Fruit fly (Drosophila melanogaster) whole organism, embryonic: Measurements from ENCODE around the gene Mdh2.
A peak's percentile ranks its signal among the peaks of the same experiment; 100 is the strongest.

ENCODE experiments used
- Awh ChIP-seq: fragments of 200-800 bp; sonication (Bioruptor generic); IDR thresholded peaks from 2 replicates; pipeline ENCODE4, ENCODE4 v1.3.6; 2022; ENCODE audit warnings: missing biosample characterization, missing genetic modification characterization
- CG10366 ChIP-seq: fragments of 200-800 bp; sonication (Bioruptor generic); IDR thresholded peaks from 2 replicates; pipeline ENCODE4 v1.3.6; 2022; ENCODE audit warnings: missing biosample characterization, missing genetic modification characterization
- CG10431 ChIP-seq: fragments of 200-800 bp; sonication (Bioruptor generic); optimal IDR thresholded peaks from 3 replicates; lab custom pipeline; 2018; ENCODE audit warnings: missing biosample characterization, mild to moderate bottlenecking, missing genetic modification characterization
- CG12155 ChIP-seq: fragments of 200-800 bp; sonication (Bioruptor generic); optimal IDR thresholded peaks from 3 replicates; lab custom pipeline; 2016; ENCODE audit warnings: missing biosample characterization, missing genetic modification characterization
- CG14050 ChIP-seq: fragments of 200-800 bp; sonication (Bioruptor generic); IDR thresholded peaks from 3 replicates; pipeline ENCODE4 v1.3.6; 2022; ENCODE audit warnings: missing biosample characterization, missing genetic modification characterization
- CG1529 ChIP-seq: fragments of 200-800 bp; sonication (Bioruptor generic); optimal IDR thresholded peaks from 3 replicates; lab custom pipeline; 2018; ENCODE audit warnings: missing biosample characterization, missing genetic modification characterization
- CG16815 ChIP-seq: fragments of 200-800 bp; sonication (Bioruptor generic); optimal IDR thresholded peaks from 3 replicates; lab custom pipeline; 2017; ENCODE audit warnings: missing biosample characterization, mild to moderate bottlenecking, missing genetic modification characterization
- CG18011 ChIP-seq: fragments of 200-800 bp; sonication (Bioruptor generic); optimal IDR thresholded peaks from 2 replicates; lab custom pipeline; 2017; ENCODE audit warnings: missing biosample characterization, missing genetic modification characterization, mild to moderate bottlenecking, moderate library complexity, missing genotype
- CG18619 ChIP-seq: fragments of 200-800 bp; sonication (Bioruptor generic); optimal IDR thresholded peaks from 3 replicates; lab custom pipeline; 2017; ENCODE audit warnings: missing biosample characterization, mild to moderate bottlenecking, missing genetic modification characterization
- CG2712 ChIP-seq: fragments of 200-800 bp; optimal IDR thresholded peaks from 3 replicates; lab custom pipeline; 2019; ENCODE audit warnings: missing biosample characterization, mild to moderate bottlenecking, missing genetic modification characterization, moderate library complexity
- CG31441 ChIP-seq: fragments of 200-800 bp; sonication (Bioruptor generic); IDR thresholded peaks from 2 replicates; pipeline ENCODE4 v1.3.6; 2022; ENCODE audit warnings: missing biosample characterization, missing genetic modification characterization
- CG32767 ChIP-seq: fragments of 200-800 bp; sonication (Bioruptor generic); IDR thresholded peaks from 2 replicates; pipeline ENCODE4 v1.3.6; 2022; ENCODE audit warnings: missing biosample characterization, missing genetic modification characterization
- CG42726 ChIP-seq: fragments of 200-800 bp; sonication (Bioruptor generic); IDR thresholded peaks from 2 replicates; pipeline ENCODE4 v1.3.6; 2022; ENCODE audit warnings: missing biosample characterization, missing genetic modification characterization; ENCODE audit not compliant: partially characterized antibody
- CG43689 ChIP-seq: fragments of 200-800 bp; sonication (Bioruptor generic); IDR thresholded peaks from 2 replicates; pipeline ENCODE4 v1.3.6; 2022; ENCODE audit warnings: missing biosample characterization, missing genetic modification characterization
- CG4617 ChIP-seq: fragments of 200-800 bp; sonication (Bioruptor generic); optimal IDR thresholded peaks from 3 replicates; lab custom pipeline; 2016; ENCODE audit warnings: missing biosample characterization, missing genetic modification characterization, borderline replicate concordance
- CG6683 ChIP-seq: fragments of 200-800 bp; sonication (Bioruptor generic); optimal IDR thresholded peaks from 2 replicates; lab custom pipeline; 2017; ENCODE audit warnings: missing biosample characterization, mild to moderate bottlenecking, missing genetic modification characterization, missing genetic modification reagents
- Camta ChIP-seq: fragments of 200-800 bp; sonication (Bioruptor generic); optimal IDR thresholded peaks from 2 replicates; lab custom pipeline; 2016; ENCODE audit warnings: missing biosample characterization, missing genetic modification characterization
- CrebB ChIP-seq: fragments of 200-800 bp; sonication (Bioruptor generic); optimal IDR thresholded peaks from 3 replicates; lab custom pipeline; 2018; ENCODE audit warnings: missing biosample characterization, mild to moderate bottlenecking, missing genetic modification characterization
- Doc2 ChIP-seq: fragments of 200-800 bp; sonication (Bioruptor generic); IDR thresholded peaks from 2 replicates; pipeline ENCODE4 v1.3.6; 2022; ENCODE audit warnings: missing biosample characterization, missing genetic modification characterization
- E2f2 ChIP-seq: fragments of 200-800 bp; sonication (Bioruptor generic); IDR thresholded peaks from 2 replicates; pipeline ENCODE4 v1.3.6; 2022; ENCODE audit warnings: missing biosample characterization, missing genetic modification characterization
- Lpt ChIP-seq: fragments of >200 bp; optimal IDR thresholded peaks from 2 replicates; lab custom pipeline; 2018; ENCODE audit warnings: missing biosample characterization, missing genetic modification characterization
- MBD-R2 ChIP-seq: fragments of 200-800 bp; sonication (Bioruptor generic); IDR thresholded peaks from 2 replicates; pipeline ENCODE4 v1.3.6; 2022; ENCODE audit warnings: missing biosample characterization, missing genetic modification characterization
- Mes4 ChIP-seq: fragments of 200-800 bp; sonication (Bioruptor generic); optimal IDR thresholded peaks from 2 replicates; lab custom pipeline; 2016; ENCODE audit warnings: missing biosample characterization, missing genetic modification characterization
- Nf-YA ChIP-seq: fragments of 200-800 bp; sonication (Bioruptor generic); IDR thresholded peaks from 2 replicates; pipeline ENCODE4 v1.3.6; 2022; ENCODE audit warnings: missing biosample characterization, missing genetic modification characterization
- Ptx1 ChIP-seq: fragments of 200-800 bp; sonication (Bioruptor generic); IDR thresholded peaks from 2 replicates; pipeline ENCODE4 v1.3.6; 2022; ENCODE audit warnings: missing biosample characterization, missing genetic modification characterization
- Ravus ChIP-seq: fragments of 200-800 bp; sonication (Bioruptor generic); IDR thresholded peaks from 2 replicates; pipeline ENCODE4 v1.3.6; 2022; ENCODE audit warnings: missing biosample characterization, missing genetic modification characterization
- Rx ChIP-seq: fragments of 200-800 bp; sonication (Bioruptor generic); IDR thresholded peaks from 2 replicates; pipeline ENCODE4 v1.3.6; 2022; ENCODE audit warnings: missing biosample characterization, missing genetic modification characterization
- Six4 ChIP-seq: fragments of 200-800 bp; sonication (Bioruptor generic); optimal IDR thresholded peaks from 2 replicates; lab custom pipeline; 2016; ENCODE audit warnings: missing biosample characterization, missing genetic modification characterization
- ap ChIP-seq: fragments of 200-800 bp; sonication (Bioruptor generic); IDR thresholded peaks from 2 replicates; pipeline ENCODE4 v1.3.6; 2022; ENCODE audit warnings: missing biosample characterization, missing genetic modification characterization
- crc ChIP-seq: fragments of 200-800 bp; sonication (Bioruptor generic); optimal IDR thresholded peaks from 2 replicates; lab custom pipeline; 2016; ENCODE audit warnings: missing biosample characterization, missing genetic modification characterization
- dpn ChIP-seq, 2 experiments: fragments of 200-800 bp; sonication (Bioruptor generic); optimal IDR thresholded peaks; 3 replicates each; lab custom pipeline; 2016; ENCODE audit warnings: missing biosample characterization in 2 of 2, missing genetic modification characterization in 2 of 2
- fd3F ChIP-seq: fragments of 200-800 bp; sonication (Bioruptor generic); optimal IDR thresholded peaks from 2 replicates; lab custom pipeline; 2018; ENCODE audit warnings: missing biosample characterization, mild to moderate bottlenecking, missing genetic modification characterization, moderate library complexity
- fru ChIP-seq: fragments of >200 bp; optimal IDR thresholded peaks from 2 replicates; lab custom pipeline; 2017
- gcm2 ChIP-seq: fragments of 200-800 bp; sonication (Bioruptor generic); optimal IDR thresholded peaks from 2 replicates; lab custom pipeline; 2016; ENCODE audit warnings: missing biosample characterization, missing genetic modification characterization
- gro ChIP-seq: fragments of 200-800 bp; sonication (Bioruptor generic); optimal IDR thresholded peaks from 2 replicates; lab custom pipeline; 2016; ENCODE audit warnings: missing biosample characterization, missing genetic modification characterization
- gsb ChIP-seq: fragments of 200-800 bp; sonication (Bioruptor generic); IDR thresholded peaks from 2 replicates; pipeline ENCODE4 v1.3.6; 2022; ENCODE audit warnings: missing biosample characterization, missing genetic modification characterization
- her ChIP-seq: fragments of 200-800 bp; sonication (Bioruptor generic); optimal IDR thresholded peaks from 2 replicates; lab custom pipeline; 2016; ENCODE audit warnings: missing biosample characterization, missing genetic modification characterization
- ken ChIP-seq: fragments of 200-800 bp; sonication (Bioruptor generic); IDR thresholded peaks from 3 replicates; pipeline ENCODE4 v1.3.6; 2022; ENCODE audit warnings: missing biosample characterization, missing genetic modification characterization
- mirr ChIP-seq: fragments of 200-800 bp; sonication (Bioruptor generic); optimal IDR thresholded peaks from 3 replicates; lab custom pipeline; 2018; ENCODE audit warnings: missing biosample characterization, mild to moderate bottlenecking, missing genetic modification characterization
- nerfin-2 ChIP-seq: fragments of 200-800 bp; sonication (Bioruptor generic); IDR thresholded peaks from 2 replicates; pipeline ENCODE4 v1.3.6; 2022; ENCODE audit warnings: missing biosample characterization, missing genetic modification characterization; ENCODE audit not compliant: partially characterized antibody
- nmo ChIP-seq: fragments of 200-800 bp; sonication (Bioruptor generic); optimal IDR thresholded peaks from 2 replicates; lab custom pipeline; 2018; ENCODE audit warnings: missing biosample characterization, mild to moderate bottlenecking, missing genetic modification characterization, moderate library complexity
- nom ChIP-seq: fragments of 200-800 bp; sonication (Bioruptor generic); optimal IDR thresholded peaks from 2 replicates; lab custom pipeline; 2017; ENCODE audit warnings: missing biosample characterization, missing genetic modification characterization, mild to moderate bottlenecking, moderate library complexity, missing genetic modification reagents
- org-1 ChIP-seq: fragments of 200-800 bp; sonication (Bioruptor generic); optimal IDR thresholded peaks from 2 replicates; lab custom pipeline; 2017; ENCODE audit warnings: missing biosample characterization, missing genetic modification characterization
- phol ChIP-seq: fragments of 200-800 bp; sonication (Bioruptor generic); optimal IDR thresholded peaks from 3 replicates; lab custom pipeline; 2018; ENCODE audit warnings: missing biosample characterization, mild to moderate bottlenecking, missing genetic modification characterization, moderate library complexity
- pum ChIP-seq: fragments of 200-800 bp; sonication (Bioruptor generic); optimal IDR thresholded peaks from 2 replicates; lab custom pipeline; 2016; ENCODE audit warnings: missing biosample characterization, missing genetic modification characterization
- repo ChIP-seq: fragments of 200-800 bp; sonication (Bioruptor generic); optimal IDR thresholded peaks from 2 replicates; lab custom pipeline; 2016; ENCODE audit warnings: missing biosample characterization, missing genetic modification characterization
- row ChIP-seq: fragments of 200-800 bp; sonication (Bioruptor generic); IDR thresholded peaks from 3 replicates; pipeline ENCODE4 v1.3.6; 2022; ENCODE audit warnings: missing biosample characterization, missing genetic modification characterization
- slbo ChIP-seq: fragments of 200-800 bp; sonication (Bioruptor generic); IDR thresholded peaks from 2 replicates; pipeline ENCODE4 v1.3.6; 2022; ENCODE audit warnings: missing biosample characterization, missing genetic modification characterization
- sna ChIP-seq: fragments of 200-800 bp; sonication (Bioruptor generic); IDR thresholded peaks from 2 replicates; pipeline ENCODE4 v1.3.6; 2022; ENCODE audit warnings: missing biosample characterization, missing genetic modification characterization; ENCODE audit not compliant: partially characterized antibody
- tap ChIP-seq: fragments of 200-800 bp; optimal IDR thresholded peaks from 3 replicates; lab custom pipeline; 2019; ENCODE audit warnings: missing biosample characterization, mild to moderate bottlenecking, missing genetic modification characterization, moderate library complexity
- unpg ChIP-seq: fragments of 200-800 bp; sonication (Bioruptor generic); optimal IDR thresholded peaks from 3 replicates; lab custom pipeline; 2018; ENCODE audit warnings: missing biosample characterization, mild to moderate bottlenecking, missing genetic modification characterization, moderate library complexity
- vfl ChIP-seq: fragments of 200-800 bp; sonication (Bioruptor generic); optimal IDR thresholded peaks from 2 replicates; lab custom pipeline; 2016; ENCODE audit warnings: missing biosample characterization, missing genetic modification characterization

Gene Mdh2

DNA sequence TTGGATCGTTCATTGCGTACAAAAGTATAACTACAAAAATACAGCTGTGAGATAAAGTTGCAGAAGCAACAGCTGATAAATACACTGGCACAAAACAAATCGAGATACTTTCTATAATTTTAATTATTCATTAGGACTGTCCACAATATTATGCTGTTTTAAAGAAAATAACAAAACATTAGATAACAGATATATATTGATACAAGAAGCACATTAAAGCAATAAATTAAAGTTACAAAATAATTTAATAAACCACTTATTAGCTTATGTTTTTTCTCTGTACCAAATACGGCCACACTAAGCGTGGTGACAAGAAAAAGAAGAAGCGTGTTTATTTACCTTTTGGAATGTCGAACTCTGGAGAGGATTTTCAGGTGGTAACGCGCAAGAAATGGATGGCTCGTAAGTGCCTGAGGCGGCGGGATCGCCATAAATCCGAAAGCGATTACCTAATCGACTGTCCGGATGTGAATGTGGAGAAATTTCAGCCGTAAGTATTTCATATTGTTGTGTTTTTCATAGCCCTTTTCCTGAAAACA lies 5.9 kb upstream of the Mdh2 start, which contains the start of the genes CG7988 and CG7183 (continued):
- peak; percentile 64 for TF ChIP-seq mirr
- TF ChIP-seq CG10366 (GFP tag; lab: Robert Waterston, UW), result peak; percentile 98
- TF ChIP-seq CG12155 (GFP tag; lab: Kevin White, UChicago), result peak; percentile 97
- TF ChIP-seq CG14050 (GFP tag; lab: Robert Waterston, UW), result peak; percentile 96
- peak; percentile 98 for TF ChIP-seq phol (tag; lab: Kevin White, UChicago)
- TF ChIP-seq her (GFP tag; lab: Kevin White, UChicago), result peak; percentile 82
- TF ChIP-seq gro (GFP tag; lab: Kevin White, UChicago), result peak; percentile 86
- peak; percentile 91 for TF ChIP-seq vfl (GFP tag; lab: Kevin White, UChicago)
- peak; percentile 98 for TF ChIP-seq ap (GFP tag; lab: Robert Waterston, UW)
- no peak for TF ChIP-seq Lpt
- TF ChIP-seq Nf-YA (GFP tag; lab: Robert Waterston, UW), result peak; percentile 98
- peak; percentile 100 for TF ChIP-seq Ptx1 (GFP tag; lab: Robert Waterston, UW)
- peak; percentile 96 for TF ChIP-seq pum
- peak; percentile 96 for TF ChIP-seq CG18619
- peak; percentile 93 for TF ChIP-seq org-1 (GFP tag; lab: Kevin White, UChicago)
- peak; percentile 83; the same call in 1 of the 2 replicates for TF ChIP-seq Doc2 (GFP tag; lab: Robert Waterston, UW)
- peak; percentile 97 for TF ChIP-seq Six4 (GFP tag; lab: Kevin White, UChicago)
- peak; percentile 87 for TF ChIP-seq Mes4 (GFP tag; lab: Kevin White, UChicago)
- TF ChIP-seq Rx, result peak; percentile 93
- peak; percentile 96 for TF ChIP-seq CrebB (tag; lab: Kevin White, UChicago)
- TF ChIP-seq CG4617 (GFP tag; lab: Kevin White, UChicago), result peak; percentile 98
- peak; percentile 96 for TF ChIP-seq Camta (GFP tag; lab: Kevin White, UChicago)
- peak; percentile 97 for TF ChIP-seq tap
- peak; percentile 86 for TF ChIP-seq CG10431
- peak; percentile 84 for TF ChIP-seq gcm2
- peak; percentile 94 for TF ChIP-seq gsb (GFP tag; lab: Robert Waterston, UW)
- TF ChIP-seq Ravus (GFP tag; lab: Robert Waterston, UW), result peak; percentile 96
- peak; percentile 98 for TF ChIP-seq Awh (GFP tag; lab: Robert Waterston, UW)
- peak; percentile 99 for TF ChIP-seq MBD-R2 (GFP tag; lab: Robert Waterston, UW)
- peak; percentile 88 for TF ChIP-seq repo (GFP tag; lab: Kevin White, UChicago)
- TF ChIP-seq CG43689 (GFP tag; lab: Robert Waterston, UW), result peak; percentile 91
- TF ChIP-seq CG1529 (GFP tag; lab: Kevin White, UChicago), result peak; percentile 94
- TF ChIP-seq fru (lab: Kevin White, UChicago), result no peak
- TF ChIP-seq E2f2 (GFP tag; lab: Robert Waterston, UW), result peak; percentile 83
- peak; percentile 90 for TF ChIP-seq crc

DNA sequence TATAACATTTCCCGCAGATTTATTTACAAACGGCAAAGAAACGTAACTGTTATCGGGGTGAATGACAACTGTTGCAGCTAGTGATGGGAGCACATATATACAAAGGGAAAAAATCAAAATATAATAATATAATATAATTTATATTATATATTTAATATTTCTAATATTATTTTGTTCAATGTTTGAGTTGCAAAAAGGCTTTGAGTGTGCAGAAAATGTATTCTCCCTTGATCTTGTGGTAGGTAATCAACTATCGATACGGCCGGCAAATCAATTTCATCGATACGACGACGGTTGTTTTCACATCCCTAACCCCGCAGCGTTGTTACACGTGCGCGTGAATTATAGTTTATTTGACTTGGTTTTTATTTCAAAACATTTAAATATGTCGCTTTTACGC lies 2.8 kb upstream of the Mdh2 start, which contains the start of the genes mTerf5 and Non3:
Gene mTerf5, minus strand, starts transcription at position 249 of the 400 bp plus-strand sequence.
Gene Non3, plus strand, starts transcription at position 289 of the 400 bp plus-strand sequence.
- TF ChIP-seq CG16815 (GFP tag; lab: Kevin White, UChicago), result peak; percentile 17
- peak; percentile 40 for TF ChIP-seq CG6683
- TF ChIP-seq CG2712 (tag; lab: Kevin White, UChicago), result peak; percentile 80
- TF ChIP-seq fd3F (GFP tag; lab: Kevin White, UChicago), result peak; percentile 23
- peak; percentile 67; the same call in 1 of the 2 replicates for TF ChIP-seq slbo (GFP tag; lab: Robert Waterston, UW)
- TF ChIP-seq tap, result peak; percentile 27
- TF ChIP-seq vfl (GFP tag; lab: Kevin White, UChicago), result peak; percentile 8
- peak; percentile 93 for TF ChIP-seq sna (GFP tag; lab: Robert Waterston, UW)
- TF ChIP-seq CG31441, result peak; percentile 64
- TF ChIP-seq unpg (GFP tag; lab: Kevin White, UChicago), result peak; percentile 69
- peak; percentile 45; the same call in 1 of the 3 replicates for TF ChIP-seq ken (GFP tag; lab: Robert Waterston, UW)
- TF ChIP-seq row (GFP tag; lab: Robert Waterston, UW), result peak; percentile 89
- peak; percentile 2 to 73 for TF ChIP-seq dpn (GFP tag; optimal IDR thresholded peaks at IDR 0.05; lab: Kevin White, UChicago)
- TF ChIP-seq nmo, result peak; percentile 79
- TF ChIP-seq CG42726 (GFP tag; lab: Robert Waterston, UW), result 0 out of 2 replicates have a peak, but pooled peaks have one; percentile 43
- TF ChIP-seq nerfin-2 (GFP tag; lab: Robert Waterston, UW), result peak; percentile 72
- TF ChIP-seq CG18011 (GFP tag; lab: Kevin White, UChicago), result peak; percentile 6
- peak; percentile 27 for TF ChIP-seq nom (GFP tag; lab: Kevin White, UChicago)
- TF ChIP-seq CG32767 (GFP tag; lab: Robert Waterston, UW), result peak; percentile 61
